Worm (Caenorhabditis elegans) whole organism, young adult: ENCODE results near the gene abhd-14.

Experiments
- B0019.2 ChIP-seq: fragments of 200-800 bp; sonication (Bioruptor generic); conservative IDR thresholded peaks from 2 replicates; pipeline ENCODE4 v1.3.6; 2022; ENCODE audit warnings: missing genetic modification reagents, missing genetic modification characterization, missing compliant biosample characterization
- F23B12.7 ChIP-seq: sonication (generic microtip); optimal IDR thresholded peaks from 2 replicates; lab custom pipeline; 2017; ENCODE audit warnings: missing genetic modification characterization, mild to moderate bottlenecking, missing compliant biosample characterization, antibody characterized with exemption, moderate library complexity; ENCODE audit not compliant: insufficient read depth
- F33H1.4 ChIP-seq: fragments of 200-800 bp; sonication (Bioruptor generic); IDR thresholded peaks from 2 replicates; pipeline ENCODE4 v1.3.6; 2022; ENCODE audit warnings: missing genetic modification reagents, missing genetic modification characterization, missing compliant biosample characterization
- F37B4.10 ChIP-seq: fragments of 200-800 bp; sonication (Bioruptor generic); IDR thresholded peaks from 2 replicates; pipeline ENCODE4 v1.3.6; 2022; ENCODE audit warnings: missing genetic modification characterization, missing compliant biosample characterization
- F52B5.7 ChIP-seq: sonication (generic microtip); optimal IDR thresholded peaks from 2 replicates; lab custom pipeline; 2016; ENCODE audit warnings: mild to moderate bottlenecking, missing genetic modification characterization, missing compliant biosample characterization
- K12H6.12 ChIP-seq: fragments of 200-800 bp; sonication (Bioruptor generic); optimal IDR thresholded peaks from 2 replicates; lab custom pipeline; 2018; ENCODE audit warnings: mild to moderate bottlenecking, missing genetic modification characterization, missing compliant biosample characterization
- Y53G8AR.9 ChIP-seq: fragments of 200-800 bp; sonication (Bioruptor generic); conservative IDR thresholded peaks from 2 replicates; pipeline ENCODE4 v1.3.6; 2022; ENCODE audit warnings: missing genetic modification reagents, missing genetic modification characterization, missing compliant biosample characterization
- aptf-2 ChIP-seq: fragments of 200-800 bp; sonication (Bioruptor generic); conservative IDR thresholded peaks from 2 replicates; pipeline ENCODE4 v1.3.6; 2022; ENCODE audit warnings: missing genetic modification reagents, missing genetic modification characterization, missing compliant biosample characterization
- attf-5 ChIP-seq: fragments of 200-800 bp; sonication (Bioruptor generic); optimal IDR thresholded peaks from 2 replicates; lab custom pipeline; 2018; ENCODE audit warnings: mild to moderate bottlenecking, missing genetic modification characterization, missing compliant biosample characterization
- bed-1 ChIP-seq: fragments of 200-800 bp; sonication (Bioruptor generic); IDR thresholded peaks from 2 replicates; pipeline ENCODE4 v1.3.6; 2022; ENCODE audit warnings: missing genetic modification reagents, missing genetic modification characterization, missing compliant biosample characterization
- ccch-3 ChIP-seq: fragments of 200-800 bp; sonication (Bioruptor generic); optimal IDR thresholded peaks from 2 replicates; lab custom pipeline; 2018; ENCODE audit warnings: mild to moderate bottlenecking, missing genetic modification characterization, missing compliant biosample characterization
- cebp-1 ChIP-seq, 2 experiments: fragments of 200-800 bp in 1 of 2; sonication (Bioruptor generic) in 1 of 2; sonication (generic microtip) in 1 of 2; IDR thresholded peaks in 1 of 2; optimal IDR thresholded peaks in 1 of 2; 2 replicates each; pipeline versions ENCODE4 v1.3.6 to Lab custom; 2017 to 2022; ENCODE audit warnings: missing compliant biosample characterization in 2 of 2, missing genetic modification characterization in 2 of 2, mild to moderate bottlenecking in 1 of 2, missing genetic modification reagents in 1 of 2, moderate library complexity in 1 of 2
- ceh-27 ChIP-seq: fragments of 200-800 bp; sonication (Bioruptor generic); optimal IDR thresholded peaks from 2 replicates; lab custom pipeline; 2018; ENCODE audit warnings: mild to moderate bottlenecking, missing genetic modification characterization, moderate library complexity, missing compliant biosample characterization
- dox-1 ChIP-seq: fragments of 200-800 bp; sonication (Bioruptor generic); IDR thresholded peaks from 2 replicates; pipeline ENCODE4 v1.3.6; 2022; ENCODE audit warnings: missing genetic modification reagents, missing genetic modification characterization, missing compliant biosample characterization
- efl-1 ChIP-seq: fragments of 150-350 bp; optimal IDR thresholded peaks from 2 replicates; lab custom pipeline; 2014; ENCODE audit warnings: missing biosample characterization, missing genetic modification reagents, missing genetic modification characterization
- ekl-4 ChIP-seq: fragments of 200-800 bp; sonication (Bioruptor generic); IDR thresholded peaks from 2 replicates; pipeline ENCODE4 v1.3.6; 2022; ENCODE audit warnings: missing genetic modification reagents, missing genetic modification characterization, missing compliant biosample characterization
- hsf-1 ChIP-seq: fragments of 200-800 bp; sonication (Bioruptor generic); IDR thresholded peaks from 2 replicates; pipeline ENCODE4 v1.3.6; 2022; ENCODE audit warnings: missing genetic modification reagents, missing genetic modification characterization, missing compliant biosample characterization
- lin-35 ChIP-seq, 3 experiments: fragments of 150-350 bp in 2 of 3; sonication (generic microtip) in 1 of 3; optimal IDR thresholded peaks; 2 replicates each; lab custom pipeline; 2014 to 2018; ENCODE audit warnings: missing biosample characterization in 3 of 3, missing genetic modification characterization in 3 of 3, missing genetic modification reagents in 3 of 3
- lin-40 ChIP-seq: sonication (generic microtip); optimal IDR thresholded peaks from 2 replicates; lab custom pipeline; 2016; ENCODE audit warnings: missing genetic modification characterization, mild to moderate bottlenecking, missing compliant biosample characterization, missing genotype, missing genetic modification reagents
- lin-54 ChIP-seq: fragments of 200-800 bp; sonication (Bioruptor generic); optimal IDR thresholded peaks from 2 replicates; lab custom pipeline; 2018; ENCODE audit warnings: mild to moderate bottlenecking, missing genetic modification characterization, missing compliant biosample characterization
- lsl-1 ChIP-seq: fragments of 200-800 bp; sonication (Bioruptor generic); optimal IDR thresholded peaks from 2 replicates; lab custom pipeline; 2018; ENCODE audit warnings: mild to moderate bottlenecking, missing genetic modification characterization, moderate library complexity, missing compliant biosample characterization
- madf-10 ChIP-seq: sonication (generic microtip); optimal IDR thresholded peaks from 2 replicates; lab custom pipeline; 2016; ENCODE audit warnings: mild to moderate bottlenecking, missing genetic modification characterization, missing compliant biosample characterization
- madf-3 ChIP-seq: fragments of 200-800 bp; sonication (Bioruptor generic); IDR thresholded peaks from 2 replicates; pipeline ENCODE4 v1.3.6; 2022; ENCODE audit warnings: missing genetic modification reagents, missing genetic modification characterization, missing compliant biosample characterization
- madf-6 ChIP-seq: fragments of 200-800 bp; sonication (Bioruptor generic); IDR thresholded peaks from 2 replicates; pipeline ENCODE4 v1.3.6; 2022; ENCODE audit warnings: missing genetic modification reagents, missing genetic modification characterization, missing compliant biosample characterization
- mcd-1 ChIP-seq: fragments of 200-800 bp; sonication (Bioruptor generic); IDR thresholded peaks from 2 replicates; pipeline ENCODE4 v1.3.6; 2022; ENCODE audit warnings: missing genetic modification reagents, missing genetic modification characterization, missing compliant biosample characterization
- nfya-2 ChIP-seq: fragments of 200-800 bp; sonication (Bioruptor generic); IDR thresholded peaks from 2 replicates; pipeline ENCODE4 v1.3.6; 2022; ENCODE audit warnings: missing genetic modification reagents, missing genetic modification characterization, missing compliant biosample characterization
- nfyb-1 ChIP-seq: fragments of 200-800 bp; sonication (Bioruptor generic); IDR thresholded peaks from 2 replicates; pipeline ENCODE4 v1.3.6; 2022; ENCODE audit warnings: missing genetic modification reagents, missing genetic modification characterization, missing compliant biosample characterization
- rec-8 ChIP-seq, 2 experiments: sonication (generic microtip); optimal IDR thresholded peaks; 2 replicates each; lab custom pipeline; 2016; ENCODE audit warnings: mild to moderate bottlenecking in 2 of 2, missing genetic modification characterization in 2 of 2, missing genetic modification reagents in 2 of 2, missing genotype in 2 of 2, missing biosample characterization in 1 of 2, missing compliant biosample characterization in 1 of 2, moderate library complexity in 1 of 2
- snpc-1.1 ChIP-seq: sonication (generic microtip); optimal IDR thresholded peaks from 2 replicates; lab custom pipeline; 2017; ENCODE audit warnings: missing genetic modification characterization, mild to moderate bottlenecking, missing compliant biosample characterization, antibody characterized with exemption, moderate library complexity, missing genotype, missing genetic modification reagents; ENCODE audit not compliant: insufficient read depth
- snpc-3.4 ChIP-seq: sonication (generic microtip); optimal IDR thresholded peaks from 2 replicates; lab custom pipeline; 2017; ENCODE audit warnings: missing genetic modification characterization, mild to moderate bottlenecking, missing compliant biosample characterization, antibody characterized with exemption, moderate library complexity, missing genotype, missing genetic modification reagents
- sptf-2 ChIP-seq: fragments of 200-800 bp; sonication (Bioruptor generic); optimal IDR thresholded peaks from 2 replicates; lab custom pipeline; 2018; ENCODE audit warnings: mild to moderate bottlenecking, missing genetic modification characterization, missing compliant biosample characterization
- tbp1 ChIP-seq: fragments of 200-800 bp; sonication (Bioruptor generic); optimal IDR thresholded peaks from 2 replicates; lab custom pipeline; 2018; ENCODE audit warnings: mild to moderate bottlenecking, missing genetic modification characterization, missing compliant biosample characterization
- tlf-1 ChIP-seq: fragments of 200-800 bp; sonication (Bioruptor generic); optimal IDR thresholded peaks from 2 replicates; lab custom pipeline; 2018; ENCODE audit warnings: mild to moderate bottlenecking, missing genetic modification characterization, missing compliant biosample characterization
- unc-130 ChIP-seq: sonication (generic microtip); optimal IDR thresholded peaks from 2 replicates; lab custom pipeline; 2016; ENCODE audit warnings: missing genetic modification reagents, missing genetic modification characterization, missing compliant biosample characterization
- zfh-2 ChIP-seq: fragments of 200-800 bp; sonication (Bioruptor generic); conservative IDR thresholded peaks from 2 replicates; pipeline ENCODE4 v1.3.6; 2022; ENCODE audit warnings: missing genetic modification reagents, missing genetic modification characterization, missing compliant biosample characterization
- zim-3 ChIP-seq: sonication (generic microtip); optimal IDR thresholded peaks from 2 replicates; lab custom pipeline; 2017; ENCODE audit warnings: mild to moderate bottlenecking, missing genetic modification characterization, moderate library complexity, missing compliant biosample characterization
- ztf-22 ChIP-seq: fragments of 200-800 bp; sonication (Bioruptor generic); optimal IDR thresholded peaks from 2 replicates; lab custom pipeline; 2018; ENCODE audit warnings: mild to moderate bottlenecking, missing genetic modification characterization, moderate library complexity, missing compliant biosample characterization
- ztf-28 ChIP-seq: fragments of 200-800 bp; sonication (Bioruptor generic); IDR thresholded peaks from 2 replicates; pipeline ENCODE4 v1.3.6; 2022; ENCODE audit warnings: missing genetic modification reagents, missing genetic modification characterization, missing compliant biosample characterization

Gene abhd-14

DNA sequence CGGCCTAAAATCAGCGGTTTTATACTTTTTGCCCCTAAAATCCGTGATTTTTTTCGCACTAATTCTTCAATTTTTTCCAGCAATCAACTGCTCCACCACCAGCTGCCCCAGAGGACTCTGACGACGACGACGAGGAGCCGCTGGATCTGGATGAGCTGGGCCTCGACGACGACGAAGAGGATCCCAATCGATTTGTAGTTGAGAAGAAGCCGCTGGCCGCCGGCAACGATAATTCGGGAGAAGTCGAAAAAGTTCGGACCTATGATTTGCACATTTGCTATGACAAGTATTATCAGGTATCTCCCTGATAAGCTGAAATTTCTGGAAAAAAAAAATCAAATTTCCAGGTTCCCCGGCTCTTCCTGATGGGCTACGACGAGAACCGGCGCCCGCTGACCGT is 18.1 kb downstream of the abhd-14 start:
- TF ChIP-seq ceh-27 (GFP tag; lab: Kevin White, UChicago) (no peak), dox-1 (GFP tag; lab: Robert Waterston, UW) (no peak), madf-3 (GFP tag; lab: Robert Waterston, UW) (no peak), F52B5.7 (tag; lab: Kevin White, UChicago) (no peak), Y53G8AR.9 (GFP tag; lab: Robert Waterston, UW) (no peak), ztf-22 (GFP tag; lab: Kevin White, UChicago) (no peak), zim-3 (tag; lab: Kevin White, UChicago) (no peak), tlf-1 (GFP tag; lab: Kevin White, UChicago) (no peak), ztf-28 (no peak), sptf-2 (no peak), ccch-3 (GFP tag; lab: Kevin White, UChicago) (no peak), bed-1 (no peak), hsf-1 (0 out of 2 replicates have a peak, but pooled peaks have one; percentile 15), unc-130 (GFP tag; lab: Kevin White, UChicago) (no peak), B0019.2 (GFP tag; lab: Robert Waterston, UW) (no peak), zfh-2 (GFP tag; lab: Robert Waterston, UW) (peak; percentile 61), snpc-3.4 (no peak)

DNA sequence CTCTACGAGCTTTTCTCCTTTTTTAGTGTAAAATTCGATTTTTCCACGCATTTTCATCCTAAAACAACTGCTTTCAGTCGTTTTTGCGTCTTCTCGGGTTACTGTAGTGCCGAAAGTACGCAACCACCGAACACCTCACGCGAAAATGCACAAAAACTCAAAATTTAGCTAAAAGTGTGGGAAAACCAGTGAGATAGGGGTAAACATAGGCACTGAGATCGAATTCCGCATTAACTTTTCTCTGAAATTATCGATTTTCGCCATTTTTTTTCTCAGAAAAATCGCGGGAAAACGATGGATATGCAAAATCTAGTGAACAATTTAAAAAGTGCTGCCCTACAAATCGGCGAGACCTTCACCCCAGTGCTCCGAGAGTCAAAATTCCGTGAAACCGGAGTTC is 19.6 kb downstream of the abhd-14 start, which contains the start of gene atg-3:
TSS of gene atg-3 (plus strand) at position 301 of the 400 bp plus-strand sequence.
- TF ChIP-seq F23B12.7 (tag; lab: Kevin White, UChicago) (no peak), lsl-1 (GFP tag; lab: Kevin White, UChicago) (peak; percentile 21)

DNA sequence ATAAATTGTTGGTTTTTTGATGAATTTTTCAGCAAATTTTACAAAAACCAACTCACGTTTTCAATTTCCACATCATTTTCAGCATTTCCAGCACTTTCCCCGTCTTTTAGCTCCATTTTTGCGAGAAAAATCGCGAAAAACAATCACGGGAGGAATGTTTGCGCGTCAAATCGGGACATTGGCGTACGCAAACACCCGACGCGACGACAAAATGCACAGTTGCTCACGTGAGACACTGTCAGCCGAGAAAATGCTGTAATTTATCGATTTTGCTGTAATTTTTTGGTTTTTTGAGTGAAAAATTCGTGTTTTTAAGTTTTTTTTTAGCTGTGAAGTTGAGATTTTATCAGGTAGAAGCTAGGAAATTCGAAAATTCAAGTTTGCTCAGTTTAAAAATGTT is 20.3 kb downstream of the abhd-14 start, which contains the start of gene Y55F3AM.9:
TSS of gene Y55F3AM.9 (minus strand) at position 189 of the 400 bp plus-strand sequence.
- TF ChIP-seq mcd-1 (GFP tag; lab: Robert Waterston, UW) (peak; percentile 68), dox-1 (GFP tag; lab: Robert Waterston, UW) (0 out of 2 replicates have a peak, but pooled peaks have one; percentile 39), tbp1 (peak; percentile 10), rec-8 (tag; optimal IDR thresholded peaks at IDR 0.05; lab: Kevin White, UChicago) (no peak), madf-10 (no peak), F33H1.4 (peak; percentile 52), snpc-1.1 (tag; lab: Kevin White, UChicago) (peak; percentile 19), cebp-1 (GFP tag; IDR thresholded peaks at IDR 0.05; lab: Robert Waterston, UW) (no peak), cebp-1 (tag; optimal IDR thresholded peaks at IDR 0.05; lab: Kevin White, UChicago) (peak; percentile 37), lsl-1 (GFP tag; lab: Kevin White, UChicago) (peak; percentile 41), aptf-2 (GFP tag; lab: Robert Waterston, UW) (no peak), ztf-22 (GFP tag; lab: Kevin White, UChicago) (no peak), ztf-28 (0 out of 2 replicates have a peak, but pooled peaks have one; percentile 13), K12H6.12 (tag; lab: Kevin White, UChicago) (peak; percentile 27), F37B4.10 (no peak), lin-54 (peak; percentile 7), nfyb-1 (GFP tag; lab: Robert Waterston, UW) (0 out of 2 replicates have a peak, but pooled peaks have one; percentile 17), ekl-4 (no peak), madf-6 (GFP tag; lab: Robert Waterston, UW) (peak; percentile 51; the same call in 1 of the 2 replicates), lin-35 (GFP tag; optimal IDR thresholded peaks at IDR 0.05; lab: Kevin White, UChicago) (peak in 1 of 3 experiments; percentile 22), nfya-2 (no peak), attf-5 (GFP tag; lab: Kevin White, UChicago) (peak; percentile 48), hsf-1 (no peak), efl-1 (GFP tag; lab: Kevin White, UChicago) (peak; percentile 10), lin-40 (peak; percentile 24)
- TF ChIP-seq, all 124 proteins: peak for 16
